Worm (Caenorhabditis elegans) whole organism, dauer: ENCODE measurements around the gene Y73F8A.14.
"Not testable (repeated sequence)": the region's sequence is repeated elsewhere in the genome, so short reads cannot be mapped to it uniquely, and the experiment has no call there.

Experiments used
- unc-62 ChIP-seq: sonication (generic microtip); optimal IDR thresholded peaks from 2 replicates; lab custom pipeline; 2017; ENCODE audit warnings: missing biosample characterization, missing genetic modification reagents, missing genetic modification characterization

Y73F8A.14 gene

ce11 chrIV:15318982-15319381, at the start of gene Y73F8A.14:
Gene Y73F8A.14 (minus strand): TSS chrIV:15319082.
- TF ChIP-seq unc-62 (GFP tag; lab: Kevin White, UChicago), result not testable (repeated sequence)

- no peak for TF ChIP-seq unc-62 (GFP tag; lab: Kevin White, UChicago)
These were observed 43.0 kb upstream of the Y73F8A.14 start for ce11 chrIV:15361884-15362283.

ce11 chrIV:15361244-15361643, 42.4 kb upstream of the Y73F8A.14 start, which contains the start of gene cpna-4:
Gene cpna-4 (plus strand): TSS chrIV:15361544.
- TF ChIP-seq unc-62 (GFP tag; lab: Kevin White, UChicago), result no peak

DNA sequence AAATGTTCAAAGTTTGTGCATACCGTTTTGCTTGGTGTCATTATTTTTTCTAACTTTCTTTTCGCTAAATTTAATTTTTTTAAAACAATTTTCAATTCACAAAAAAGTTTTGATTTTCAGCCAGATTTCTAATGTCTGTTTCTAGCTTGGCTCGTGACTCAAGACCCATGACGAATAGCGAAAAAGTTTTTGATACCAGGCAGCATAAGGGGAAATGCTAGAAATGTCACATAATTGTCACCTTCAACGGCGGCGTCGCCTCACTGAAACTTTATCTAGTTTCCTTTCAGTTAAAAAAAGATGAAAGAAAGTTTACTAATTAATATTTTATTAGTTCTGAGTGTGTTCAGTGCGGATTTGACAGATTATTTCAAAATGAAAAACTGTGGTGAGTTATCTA, 17.9 kb upstream of the Y73F8A.14 start, which contains the start of gene irld-59:
Gene irld-59, plus strand, starts transcription at position 301 of the 400 bp plus-strand sequence.
- TF ChIP-seq unc-62 (GFP tag; lab: Kevin White, UChicago), result no peak

- no peak for TF ChIP-seq unc-62 (GFP tag; lab: Kevin White, UChicago)
These were observed 9.2 kb upstream of the Y73F8A.14 start, which contains the start of gene tbx-40 for ce11 chrIV:15328092-15328491. Gene tbx-40 (minus strand): TSS chrIV:15328192.

DNA sequence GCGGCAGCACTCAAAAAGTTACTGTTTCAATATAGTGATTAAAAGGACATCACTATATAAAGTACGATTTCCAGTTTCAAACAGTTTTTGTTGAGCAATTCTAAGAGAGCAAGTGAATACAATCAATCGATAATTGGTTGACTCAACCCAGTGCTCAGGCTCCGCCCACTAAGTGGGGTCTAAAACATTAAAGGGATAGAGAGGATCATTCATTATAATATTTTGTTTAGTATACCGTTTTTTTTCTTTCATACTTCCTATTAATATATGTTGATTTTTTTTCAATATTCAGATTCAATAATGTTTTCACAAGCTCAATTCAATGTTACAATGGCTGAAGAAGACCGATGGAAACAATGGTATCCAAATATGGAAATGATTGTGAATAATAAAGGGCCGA, 4.7 kb upstream of the Y73F8A.14 start, which contains the start of gene tbx-39:
Gene tbx-39, plus strand, starts transcription at position 301 of the 400 bp plus-strand sequence.
- TF ChIP-seq unc-62 (GFP tag; lab: Kevin White, UChicago), result no peak

DNA sequence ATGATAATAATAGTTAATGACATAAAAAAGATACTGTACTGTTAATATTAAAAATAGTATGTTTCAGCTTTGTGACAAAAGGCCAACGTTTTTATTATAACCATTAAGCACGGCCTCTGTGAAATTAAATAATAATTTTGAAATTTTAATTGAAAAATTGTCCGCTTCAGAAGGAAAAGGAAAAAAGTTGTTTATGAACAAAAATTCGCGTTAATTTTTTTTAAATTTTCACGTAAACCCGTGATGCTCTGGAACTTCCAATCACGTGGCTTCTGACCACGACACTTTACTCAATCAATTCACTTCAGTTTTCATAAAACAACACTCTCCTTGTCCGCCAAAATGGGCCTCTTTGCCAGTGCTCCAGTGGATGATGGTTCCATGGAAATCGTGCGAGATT, 2.4 kb upstream of the Y73F8A.14 start, which contains the start of gene Y73F8A.15:
Gene Y73F8A.15, plus strand, starts transcription at position 301 of the 400 bp plus-strand sequence.
- no peak for TF ChIP-seq unc-62 (GFP tag; lab: Kevin White, UChicago)

- no peak for TF ChIP-seq unc-62 (GFP tag; lab: Kevin White, UChicago)
These were observed 3.4 kb downstream of the Y73F8A.14 start for ce11 chrIV:15315502-15315901.

DNA sequence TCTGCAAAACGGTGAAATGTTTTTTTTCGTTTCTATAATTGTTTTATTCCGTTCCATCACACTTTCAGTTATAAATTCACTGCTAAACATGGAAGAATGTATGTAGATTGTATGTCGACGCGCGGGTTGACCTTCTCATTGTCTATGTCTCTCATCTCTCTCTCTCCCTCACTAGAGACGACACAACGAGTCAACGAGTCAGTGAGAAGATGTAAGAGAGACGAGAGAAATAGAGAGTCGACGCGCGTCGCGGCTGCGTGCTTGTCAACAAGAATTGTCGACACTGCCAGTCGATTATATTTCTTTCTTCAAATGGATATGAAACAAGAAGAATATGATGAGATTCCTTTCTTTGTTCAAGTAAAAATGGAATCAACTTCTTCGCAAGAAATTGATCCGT, 6.9 kb downstream of the Y73F8A.14 start, which contains the start of gene Y73F8A.13:
Gene Y73F8A.13, plus strand, starts transcription at position 240 of the 400 bp plus-strand sequence.
- TF ChIP-seq unc-62 (GFP tag; lab: Kevin White, UChicago), result no peak

DNA sequence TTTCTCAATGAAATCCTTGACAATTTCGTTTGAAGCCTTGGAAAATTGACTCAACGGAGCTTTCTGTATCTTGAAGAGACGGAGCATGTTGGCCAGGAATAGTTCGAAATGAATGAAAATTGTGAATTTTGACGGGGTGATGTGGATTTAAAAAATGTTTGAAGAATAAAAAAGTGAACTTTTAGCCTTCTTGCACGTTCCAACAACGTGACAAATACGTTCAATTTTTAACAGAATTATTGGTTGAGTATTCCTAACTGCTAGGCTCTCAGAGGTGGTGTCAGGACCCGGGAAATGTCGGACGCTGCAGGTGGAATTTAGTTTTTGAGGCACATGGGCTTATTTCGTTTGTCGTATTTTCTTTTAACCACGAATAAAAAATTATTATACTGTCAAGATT, 7.3 kb downstream of the Y73F8A.14 start, which contains the start of gene Y73F8A.12:
Gene Y73F8A.12, minus strand, starts transcription at position 101 of the 400 bp plus-strand sequence.
- TF ChIP-seq unc-62 (GFP tag; lab: Kevin White, UChicago), result not testable (repeated sequence)

ce11 chrIV:15302151-15302550, 16.7 kb downstream of the Y73F8A.14 start, which contains the start of gene best-21:
Gene best-21 (plus strand): TSS chrIV:15302451.
- TF ChIP-seq unc-62 (GFP tag; lab: Kevin White, UChicago), result no peak

DNA sequence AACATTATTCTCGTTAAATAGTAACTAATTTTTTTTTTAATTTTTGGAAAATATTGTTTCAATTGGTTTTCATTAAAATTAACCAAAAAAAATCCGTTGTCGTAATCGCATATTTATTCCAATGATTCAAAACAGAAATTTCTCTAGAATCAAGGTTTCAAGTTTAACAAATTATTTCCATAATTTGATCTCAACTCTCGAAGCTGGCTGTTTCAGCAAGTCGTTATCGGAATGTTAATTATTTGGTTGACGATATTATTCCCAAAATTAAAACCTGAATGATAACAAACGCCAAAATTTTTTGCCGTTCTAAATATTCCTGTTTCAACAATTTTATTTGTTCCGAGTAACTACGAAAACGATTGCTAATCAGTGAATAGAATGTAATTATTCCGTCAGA, 18.8 kb downstream of the Y73F8A.14 start:
- no peak for TF ChIP-seq unc-62 (GFP tag; lab: Kevin White, UChicago)

- no peak for TF ChIP-seq unc-62 (GFP tag; lab: Kevin White, UChicago)
These were observed 24.8 kb downstream of the Y73F8A.14 start, which contains the start of gene Y73F8A.10 for ce11 chrIV:15294040-15294439. Gene Y73F8A.10 (plus strand): TSS chrIV:15294340.

DNA sequence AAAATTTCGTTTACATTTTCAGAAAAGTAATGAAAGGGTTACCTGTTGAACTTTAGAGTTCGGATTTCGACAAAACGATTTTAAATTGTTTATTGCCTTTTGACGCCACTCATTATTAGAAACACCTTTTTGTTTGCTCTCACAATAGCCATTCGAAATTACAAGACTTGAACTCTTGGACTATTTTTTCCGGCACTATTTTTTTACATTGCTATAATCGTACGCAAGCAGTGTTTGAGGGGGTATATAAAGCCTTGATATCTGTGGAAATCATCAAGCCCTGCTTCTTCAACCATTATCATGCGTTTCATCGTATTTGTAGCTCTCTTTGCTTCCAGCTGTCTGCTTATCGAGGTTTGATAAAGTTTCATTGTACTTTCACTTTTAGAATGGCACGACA, 27.3 kb downstream of the Y73F8A.14 start, which contains the start of gene pqn-91:
Gene pqn-91, plus strand, starts transcription at position 301 of the 400 bp plus-strand sequence.
- no peak for TF ChIP-seq unc-62 (GFP tag; lab: Kevin White, UChicago)

DNA sequence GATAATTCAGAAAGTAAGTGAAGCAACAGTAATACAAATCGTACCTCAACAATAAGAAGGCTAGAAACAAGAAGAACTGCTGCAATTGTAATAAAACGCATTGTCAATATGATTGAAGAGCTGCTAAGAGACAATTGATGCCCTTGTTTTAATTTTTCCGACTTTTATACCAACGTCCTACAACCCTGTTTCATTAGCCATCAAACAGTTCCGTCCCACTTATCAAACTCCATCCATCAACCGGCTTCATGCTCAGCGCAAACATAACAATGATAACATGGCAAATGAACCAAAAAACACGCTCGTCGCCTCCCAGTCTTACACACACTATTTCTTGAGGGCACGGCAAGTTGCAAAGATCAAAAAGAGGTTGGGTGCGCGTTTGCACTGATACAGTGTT, 27.7 kb downstream of the Y73F8A.14 start, which contains the start of gene pqn-90:
Gene pqn-90, minus strand, starts transcription at position 101 of the 400 bp plus-strand sequence.
- TF ChIP-seq unc-62 (GFP tag; lab: Kevin White, UChicago), result no peak

DNA sequence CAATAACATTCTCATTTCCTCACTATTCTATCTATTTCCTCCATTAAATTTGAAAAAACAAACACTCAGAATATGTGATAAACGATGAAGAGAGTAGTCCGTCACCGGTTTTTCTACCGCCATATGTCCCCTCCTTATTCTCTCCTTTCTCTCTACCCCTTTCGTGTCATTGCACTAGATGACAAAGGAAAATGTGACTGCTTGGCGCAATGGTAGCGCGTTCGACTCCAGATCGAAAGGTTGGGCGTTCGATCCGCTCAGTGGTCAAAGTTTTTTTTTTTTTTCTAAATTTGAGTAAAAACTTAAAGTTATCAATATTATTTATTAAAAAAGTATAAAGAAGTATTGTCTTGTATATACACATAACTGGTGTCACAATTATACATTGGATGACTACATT, 29.4 kb downstream of the Y73F8A.14 start:
- no peak for TF ChIP-seq unc-62 (GFP tag; lab: Kevin White, UChicago)

- no peak for TF ChIP-seq unc-62 (GFP tag; lab: Kevin White, UChicago)
These were observed 35.3 kb downstream of the Y73F8A.14 start for ce11 chrIV:15283617-15284016.
